Fruit fly (Drosophila melanogaster): ENCODE data around the gene CG13040.

- no peak for TF ChIP-seq hbn (GFP tag; IDR thresholded peaks at IDR 0.05; ENCODE audit: partially characterized antibody)
- no peak for TF ChIP-seq CG12391 (tag; optimal IDR thresholded peaks at IDR 0.05)
- no peak for TF ChIP-seq kni (GFP tag; optimal IDR thresholded peaks at IDR 0.05)
Observed at dm6 chr3L:16329495-16329894, 2.9 kb upstream of the CG13040 start, which contains the start of gene CG33061.
